Worm (Caenorhabditis elegans) whole organism, L4/young adult: ENCODE results near the gene srh-95.

Experiments
- W03F9.2 ChIP-seq: fragments of 150-350 bp; optimal IDR thresholded peaks from 2 replicates; lab custom pipeline; 2014; ENCODE audit warnings: missing biosample characterization, missing genetic modification characterization
- him-1 ChIP-seq: sonication (generic microtip); optimal IDR thresholded peaks from 2 replicates; lab custom pipeline; 2016; ENCODE audit warnings: missing genotype, missing genetic modification reagents, missing genetic modification characterization, missing compliant biosample characterization

DNA sequence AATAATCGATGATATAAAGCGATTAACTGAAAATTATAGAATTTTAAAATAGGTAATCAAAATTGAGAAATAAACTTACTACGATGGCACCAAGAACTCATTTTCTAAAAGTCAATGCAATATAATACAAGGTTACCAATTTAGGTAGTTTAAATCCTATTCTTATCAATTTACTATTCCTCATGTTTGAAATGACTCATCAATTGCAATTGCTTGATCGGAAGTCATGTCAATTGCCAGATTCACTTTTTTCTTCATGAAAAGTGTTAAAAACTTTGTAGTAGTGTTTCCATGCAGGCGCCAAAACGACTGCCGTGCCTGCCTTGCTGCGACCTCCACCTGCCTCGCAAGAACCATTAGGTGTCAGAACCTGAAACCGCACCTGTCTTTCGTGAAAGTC is 20.1 kb upstream of the srh-95 start, which contains the start of gene F11A5.13:
- TF ChIP-seq W03F9.2 (tag; lab: Kevin White, UChicago), result no peak
- TF ChIP-seq him-1, result no peak
